Worm (Caenorhabditis elegans): ENCODE measurements around the gene T16G1.3.

T16G1.3 gene

DNA sequence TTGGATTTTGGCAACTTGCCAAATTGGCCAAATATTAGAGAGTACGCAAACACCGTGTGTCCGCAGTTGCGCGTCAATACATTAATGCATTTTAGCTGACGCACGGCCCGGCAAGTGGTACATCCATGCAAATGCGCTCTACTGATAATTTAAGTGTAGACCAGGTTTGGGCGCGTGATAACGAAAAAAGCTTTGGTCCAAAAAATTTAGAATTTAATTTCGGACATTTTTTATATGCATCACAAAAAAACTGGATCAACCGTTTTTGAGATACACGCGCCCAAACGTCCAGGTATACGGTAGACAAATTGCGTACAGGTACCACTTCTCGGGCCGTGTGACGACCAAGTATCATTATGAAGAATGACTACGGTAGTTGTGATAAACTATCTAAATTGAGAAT is 23.8 kb upstream of the T16G1.3 start, which contains the start of gene R186.8 (continued):
- peak; percentile 84 for TF ChIP-seq ceh-44 (GFP tag; IDR thresholded peaks at IDR 0.05)

DNA sequence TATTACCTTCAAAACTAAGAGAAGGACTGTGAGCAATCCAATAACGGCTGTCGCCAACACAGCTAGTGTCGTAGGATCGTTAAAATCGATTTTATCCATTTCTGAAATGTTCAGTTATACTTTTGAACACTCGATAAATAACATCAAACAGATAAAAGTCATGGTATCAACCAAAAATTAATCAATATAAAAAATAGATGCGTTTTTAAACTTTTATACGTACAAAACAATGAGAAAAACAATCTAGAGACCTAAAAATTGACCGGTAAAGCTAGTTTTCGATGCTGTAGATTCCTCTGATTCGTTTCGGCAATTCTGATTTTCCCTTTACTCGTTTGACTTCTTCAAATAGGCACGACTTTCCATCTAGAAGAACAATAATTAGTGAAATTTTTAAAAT is 23.0 kb upstream of the T16G1.3 start, which contains the start of gene R186.3:
R186.3 (minus strand) TSS at position 101 of the 400 bp plus-strand sequence.
- TF ChIP-seq F44E2.7 (GFP tag; IDR thresholded peaks at IDR 0.05) (no peak), mes-2 (tag; optimal IDR thresholded peaks at IDR 0.05; ENCODE audit: poor library complexity, severe bottlenecking) (no peak), duxl-1 (tag; optimal IDR thresholded peaks at IDR 0.05; ENCODE audit: poor library complexity) (no peak), tag-97 (GFP tag; IDR thresholded peaks at IDR 0.05) (no peak), ztf-11 (tag; optimal IDR thresholded peaks at IDR 0.05) (no peak)

DNA sequence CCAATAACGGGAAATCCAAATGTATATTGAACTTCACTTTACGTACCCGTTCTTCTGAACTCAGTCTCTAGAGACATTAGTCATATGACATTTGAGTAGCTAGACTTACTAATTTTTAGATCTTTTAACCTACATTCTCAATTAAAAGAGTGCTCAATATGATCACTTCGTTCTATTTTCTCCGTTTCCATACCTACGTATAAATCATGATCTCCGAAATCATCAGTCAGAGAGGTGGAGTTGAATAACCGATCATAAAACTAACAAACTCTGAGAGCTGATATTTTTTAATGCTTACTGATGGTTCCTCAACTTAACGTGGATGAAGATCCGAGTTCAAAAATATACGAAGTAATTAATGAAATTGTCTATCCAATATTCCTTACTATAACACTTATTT is 19.9 kb upstream of the T16G1.3 start, which contains the start of gene srd-35:
srd-35 (plus strand) TSS at position 301 of the 400 bp plus-strand sequence.
- TF ChIP-seq tra-1 (GFP tag; IDR thresholded peaks at IDR 0.05) (no peak), snpc-4 (tag; optimal IDR thresholded peaks at IDR 0.05) (no peak)

DNA sequence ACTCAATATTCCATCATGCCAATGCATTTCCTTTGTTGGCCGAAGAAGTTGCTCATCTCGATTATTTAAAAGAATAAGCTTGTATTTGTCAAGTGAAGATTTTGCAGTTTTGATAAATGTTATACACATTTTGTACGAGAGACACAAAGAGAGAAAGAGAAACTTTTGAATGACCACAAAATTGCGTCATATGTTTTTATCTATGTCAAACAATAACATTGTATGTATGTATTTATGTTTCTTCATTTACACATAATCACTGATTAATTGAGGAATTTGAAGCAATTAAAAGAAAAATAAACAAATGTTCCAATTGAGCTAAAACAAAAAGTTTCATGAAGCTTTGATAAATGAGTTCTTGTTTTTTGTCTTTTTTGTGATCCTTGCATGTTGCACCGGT is 19.1 kb upstream of the T16G1.3 start, which contains the start of gene hrg-9:
hrg-9 (minus strand) TSS at position 152 of the 400 bp plus-strand sequence.
- TF ChIP-seq mdt-29 (GFP tag; IDR thresholded peaks at IDR 0.05) (no peak), dve-1 (tag; optimal IDR thresholded peaks at IDR 0.05; ENCODE audit: insufficient read depth) (peak; percentile 52), daf-16 (GFP tag; optimal IDR thresholded peaks at IDR 0.05) (peak in 1 of 2 experiments; percentile 47), daf-16 (tag; optimal IDR thresholded peaks at IDR 0.05) (peak; percentile 23), pqm-1 (tag; optimal IDR thresholded peaks at IDR 0.05) (no peak), ztf-7 (tag; optimal IDR thresholded peaks at IDR 0.05) (peak; percentile 95), lsy-2 (tag; optimal IDR thresholded peaks at IDR 0.05) (peak in 1 of 2 experiments; percentile 28), hlh-30 (tag; optimal IDR thresholded peaks at IDR 0.05; ENCODE audit: insufficient read depth) (peak; percentile 38), nhr-28 (tag; optimal IDR thresholded peaks at IDR 0.05) (peak; percentile 37)

DNA sequence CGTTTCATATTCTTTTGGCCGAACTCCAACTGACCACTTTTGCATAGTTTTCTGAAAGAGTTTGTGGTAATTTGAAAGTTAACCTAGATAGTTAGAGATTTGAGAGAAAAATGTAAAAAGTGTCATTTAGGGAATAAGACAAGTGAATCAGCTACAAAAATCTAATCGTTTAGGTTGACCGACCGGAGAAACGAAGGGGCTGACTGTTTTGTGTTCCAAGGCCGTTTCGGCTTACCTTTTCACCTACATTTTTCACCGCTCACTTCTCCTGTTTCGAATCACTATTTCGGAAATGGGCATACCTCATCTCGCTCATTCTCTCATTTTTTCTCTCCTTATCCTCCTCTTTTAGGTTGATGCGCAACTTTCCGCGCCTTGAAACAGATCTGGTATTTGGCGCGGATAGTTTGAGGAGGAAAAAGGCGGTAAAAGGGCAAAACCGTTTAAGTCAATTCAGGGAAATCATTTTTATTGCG is 17.0 kb upstream of the T16G1.3 start, which contains the start of gene mpst-7:
mpst-7 (minus strand) TSS at position 51 of the 476 bp plus-strand sequence.
- TF ChIP-seq mdt-29 (GFP tag; IDR thresholded peaks at IDR 0.05) (no peak), lsy-2 (tag; optimal IDR thresholded peaks at IDR 0.05) (no peak), nhr-28 (tag; optimal IDR thresholded peaks at IDR 0.05) (peak; percentile 12), nhr-11 (tag; optimal IDR thresholded peaks at IDR 0.05) (no peak), dmd-6 (GFP tag; IDR thresholded peaks at IDR 0.05) (no peak), unc-62 (GFP tag; optimal IDR thresholded peaks at IDR 0.05 in 1 of 2) (peak in 1 of 2 experiments; percentile 25), unc-62 (tag; optimal IDR thresholded peaks at IDR 0.05) (no peak), T26A8.4 (GFP tag; IDR thresholded peaks at IDR 0.05) (no peak), mes-2 (tag; optimal IDR thresholded peaks at IDR 0.05; ENCODE audit: poor library complexity, severe bottlenecking) (no peak)

DNA sequence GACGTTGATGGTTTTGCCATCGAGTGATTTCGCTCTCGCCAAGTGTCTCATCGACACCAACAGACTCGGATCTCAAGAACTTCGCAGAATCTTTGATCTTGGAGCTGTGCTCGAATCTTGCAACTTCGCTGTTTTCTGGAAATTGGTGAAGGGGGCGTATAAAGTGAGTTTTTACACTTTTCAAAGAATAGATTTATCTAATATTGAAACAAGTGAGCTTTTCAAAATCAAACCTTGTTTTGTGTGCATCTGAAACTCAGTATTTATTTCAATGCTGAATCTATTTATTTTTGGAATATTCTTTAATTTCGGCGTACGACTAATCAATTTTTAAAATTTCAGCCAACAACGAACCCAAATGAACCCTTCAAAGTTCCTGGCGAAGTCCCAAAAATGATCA is 10.1 kb upstream of the T16G1.3 start:
- TF ChIP-seq unc-62 (GFP tag; optimal IDR thresholded peaks at IDR 0.05 in 1 of 2) (peak in 1 of 2 experiments; percentile 77), unc-62 (tag; optimal IDR thresholded peaks at IDR 0.05) (no peak), egl-43 (GFP tag; IDR thresholded peaks at IDR 0.05) (no peak), aha-1 (tag) (peak; percentile 76)

DNA sequence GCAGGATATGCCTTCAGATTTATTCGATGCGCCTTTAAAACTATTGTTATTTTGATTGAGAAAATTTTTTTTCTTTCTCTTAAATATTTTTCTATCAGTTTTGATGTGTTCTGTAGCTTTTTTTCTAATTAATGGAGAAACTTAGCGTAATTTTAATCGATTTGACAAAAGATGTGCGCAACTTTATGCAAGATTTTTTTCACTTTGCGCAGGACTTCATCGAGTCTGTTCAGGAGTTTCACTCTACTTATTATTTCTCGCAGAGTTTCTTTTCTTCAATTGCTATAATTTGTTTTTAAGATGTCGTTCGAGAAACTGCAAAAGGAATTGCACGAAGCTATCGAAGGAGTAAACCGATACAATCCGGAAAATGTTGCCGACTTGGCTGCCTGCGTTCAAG is 9.6 kb upstream of the T16G1.3 start, which contains the start of gene eif-3.K:
eif-3.K (plus strand) TSS at position 301 of the 400 bp plus-strand sequence.
- TF ChIP-seq dpl-1 (GFP tag; optimal IDR thresholded peaks at IDR 0.05): no peak
- no peak for TF ChIP-seq php-3 (GFP tag; IDR thresholded peaks at IDR 0.05)
- peak in 1 of 2 experiments; percentile 24 for TF ChIP-seq unc-62 (GFP tag; optimal IDR thresholded peaks at IDR 0.05 in 1 of 2)
- no peak for TF ChIP-seq unc-62 (tag; optimal IDR thresholded peaks at IDR 0.05)
- no peak for TF ChIP-seq snpc-4 (tag; optimal IDR thresholded peaks at IDR 0.05)
- TF ChIP-seq ceh-20 (GFP tag; IDR thresholded peaks at IDR 0.05): no peak
- no peak for TF ChIP-seq Y5F2A.4 (GFP tag; optimal IDR thresholded peaks at IDR 0.05)
- no peak for TF ChIP-seq daf-19 (GFP tag; conservative IDR thresholded peaks at IDR 0.05)

Data from whole organism, L4 larva.